Worm (Caenorhabditis elegans): ENCODE results near the gene neg-1.

Gene neg-1

DNA sequence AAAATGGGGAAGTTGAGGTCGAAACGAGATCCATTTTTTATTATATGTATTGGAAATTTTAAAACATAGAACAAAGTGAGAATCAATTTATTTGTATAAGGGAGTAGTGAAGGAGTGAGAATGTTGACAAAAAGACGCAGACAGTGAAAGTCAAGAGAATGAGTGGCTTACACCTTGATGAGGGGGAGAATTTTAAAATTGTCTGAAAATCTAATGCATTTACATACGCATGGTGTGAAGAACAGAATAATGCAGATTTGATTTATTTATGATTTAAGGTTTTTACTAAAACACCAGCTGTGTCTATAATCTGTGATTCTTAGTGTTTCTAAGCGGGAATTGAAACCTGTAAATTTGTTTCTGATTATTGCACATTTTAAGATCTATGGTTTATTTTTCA, 49.3 kb downstream of the neg-1 start, which contains the start of gene nhr-125:
nhr-125 (minus strand) TSS at position 101 of the 400 bp plus-strand sequence.
- TF ChIP-seq F37B4.10 (GFP tag; IDR thresholded peaks at IDR 0.05): no peak
- no peak for TF ChIP-seq tbx-9 (tag; optimal IDR thresholded peaks at IDR 0.05; ENCODE audit: borderline replicate concordance)
- TF ChIP-seq pha-4 (tag; optimal IDR thresholded peaks at IDR 0.05): no peak
- no peak for TF ChIP-seq ccch-3 (GFP tag; optimal IDR thresholded peaks at IDR 0.05)
- no peak for TF ChIP-seq F10E7.11 (tag; optimal IDR thresholded peaks at IDR 0.05)
- no peak for TF ChIP-seq aptf-2 (GFP tag; conservative IDR thresholded peaks at IDR 0.05)
- TF ChIP-seq gei-17 (GFP tag; optimal IDR thresholded peaks at IDR 0.05): no peak
- TF ChIP-seq ztf-28 (GFP tag; IDR thresholded peaks at IDR 0.05): no peak
- no peak for TF ChIP-seq T07F8.4 (tag; optimal IDR thresholded peaks at IDR 0.05)
- no peak for TF ChIP-seq nhr-179 (tag; optimal IDR thresholded peaks at IDR 0.05)
- TF ChIP-seq Y53G8AR.9 (GFP tag; conservative IDR thresholded peaks at IDR 0.05): no peak
- TF ChIP-seq ceh-100 (GFP tag; IDR thresholded peaks at IDR 0.05): no peak
- TF ChIP-seq madf-3 (GFP tag; IDR thresholded peaks at IDR 0.05): no peak
- no peak for TF ChIP-seq B0035.1 (tag; optimal IDR thresholded peaks at IDR 0.05)
- no peak for TF ChIP-seq ceh-27 (GFP tag; optimal IDR thresholded peaks at IDR 0.05)
- no peak for TF ChIP-seq rcor-1 (GFP tag; IDR thresholded peaks at IDR 0.05)
- no peak for TF ChIP-seq efl-1 (GFP tag; optimal IDR thresholded peaks at IDR 0.05)
- no peak for TF ChIP-seq Y67H2A.10 (GFP tag; conservative IDR thresholded peaks at IDR 0.05)
- TF ChIP-seq let-607 (tag; optimal IDR thresholded peaks at IDR 0.05): no peak
- no peak for TF ChIP-seq nhr-90 (tag; optimal IDR thresholded peaks at IDR 0.05)

All from whole organism, young adult.